Fruit fly (Drosophila melanogaster) whole organism, embryonic: ENCODE results near the gene CG33298.

Experiments used
- ATbp ChIP-seq: fragments of 200-800 bp; sonication (Bioruptor generic); optimal IDR thresholded peaks from 2 replicates; lab custom pipeline; 2017; ENCODE audit warnings: missing biosample characterization, mild to moderate bottlenecking, missing genetic modification characterization, missing genetic modification reagents
- Aef1 ChIP-seq: fragments of 200-800 bp; sonication (Bioruptor generic); IDR thresholded peaks from 3 replicates; pipeline ENCODE4 v1.3.6; 2022; ENCODE audit warnings: missing biosample characterization, missing genetic modification characterization
- CG11504 ChIP-seq: fragments of 200-800 bp; sonication (Bioruptor generic); optimal IDR thresholded peaks from 3 replicates; lab custom pipeline; 2019; ENCODE audit warnings: missing biosample characterization, mild to moderate bottlenecking, missing genetic modification characterization, moderate library complexity
- CG12155 ChIP-seq: fragments of 200-800 bp; sonication (Bioruptor generic); optimal IDR thresholded peaks from 3 replicates; lab custom pipeline; 2016; ENCODE audit warnings: missing biosample characterization, missing genetic modification characterization
- CG1233 ChIP-seq: fragments of 200-800 bp; sonication (Bioruptor generic); optimal IDR thresholded peaks from 4 replicates; lab custom pipeline; 2018; ENCODE audit warnings: missing biosample characterization, mild to moderate bottlenecking, missing genetic modification characterization
- CG14050 ChIP-seq: fragments of 200-800 bp; sonication (Bioruptor generic); IDR thresholded peaks from 3 replicates; pipeline ENCODE4 v1.3.6; 2022; ENCODE audit warnings: missing biosample characterization, missing genetic modification characterization
- CG14667 ChIP-seq: fragments of 200-800 bp; sonication (Bioruptor generic); IDR thresholded peaks from 2 replicates; pipeline ENCODE4 v1.3.6; 2022; ENCODE audit warnings: missing biosample characterization, missing genetic modification characterization
- CG14710 ChIP-seq: fragments of 200-800 bp; sonication (Bioruptor generic); optimal IDR thresholded peaks from 3 replicates; lab custom pipeline; 2019; ENCODE audit warnings: missing biosample characterization, mild to moderate bottlenecking, missing genetic modification characterization, moderate library complexity
- CG1602 ChIP-seq: fragments of 200-800 bp; sonication (Bioruptor generic); optimal IDR thresholded peaks from 3 replicates; lab custom pipeline; 2016; ENCODE audit warnings: missing biosample characterization, missing genetic modification characterization
- CG1792 ChIP-seq: fragments of 200-800 bp; sonication (Bioruptor generic); optimal IDR thresholded peaks from 2 replicates; lab custom pipeline; 2016; ENCODE audit warnings: missing biosample characterization, missing genetic modification characterization
- CG31365 ChIP-seq: fragments of 200-800 bp; sonication (Bioruptor generic); optimal IDR thresholded peaks from 2 replicates; lab custom pipeline; 2018; ENCODE audit warnings: missing biosample characterization, mild to moderate bottlenecking, missing genetic modification characterization
- CG31388 ChIP-seq: fragments of 200-800 bp; sonication (Bioruptor generic); optimal IDR thresholded peaks from 2 replicates; lab custom pipeline; 2016; ENCODE audit warnings: missing biosample characterization, missing genetic modification characterization
- CG31441 ChIP-seq: fragments of 200-800 bp; sonication (Bioruptor generic); IDR thresholded peaks from 2 replicates; pipeline ENCODE4 v1.3.6; 2022; ENCODE audit warnings: missing biosample characterization, missing genetic modification characterization
- CG3847 ChIP-seq: fragments of 200-800 bp; sonication (Bioruptor generic); IDR thresholded peaks from 2 replicates; pipeline ENCODE4 v1.3.6; 2022; ENCODE audit warnings: missing biosample characterization, missing genetic modification characterization
- CG42726 ChIP-seq: fragments of 200-800 bp; sonication (Bioruptor generic); IDR thresholded peaks from 2 replicates; pipeline ENCODE4 v1.3.6; 2022; ENCODE audit warnings: missing biosample characterization, missing genetic modification characterization; ENCODE audit not compliant: partially characterized antibody
- CG4707 ChIP-seq: fragments of 200-800 bp; sonication (Bioruptor generic); optimal IDR thresholded peaks from 2 replicates; lab custom pipeline; 2018; ENCODE audit warnings: missing biosample characterization, mild to moderate bottlenecking, missing genetic modification characterization, moderate library complexity
- CG4730 ChIP-seq: fragments of 200-800 bp; sonication (Bioruptor generic); IDR thresholded peaks from 2 replicates; pipeline ENCODE4 v1.3.6; 2022; ENCODE audit warnings: missing biosample characterization, missing genetic modification characterization
- CG5180 ChIP-seq: fragments of 200-800 bp; sonication (Bioruptor generic); optimal IDR thresholded peaks from 3 replicates; lab custom pipeline; 2017; ENCODE audit warnings: missing biosample characterization, missing genetic modification characterization, mild to moderate bottlenecking, moderate library complexity, missing genetic modification reagents
- CG6854 ChIP-seq: fragments of 200-800 bp; sonication (Bioruptor generic); optimal IDR thresholded peaks from 3 replicates; lab custom pipeline; 2017; ENCODE audit warnings: missing biosample characterization, mild to moderate bottlenecking, missing genetic modification characterization
- CG7372 ChIP-seq: fragments of 200-800 bp; sonication (Bioruptor generic); IDR thresholded peaks from 2 replicates; pipeline ENCODE4 v1.3.6; 2022; ENCODE audit warnings: missing biosample characterization, missing genetic modification characterization
- Dbx ChIP-seq: fragments of 200-800 bp; sonication (Bioruptor generic); IDR thresholded peaks from 3 replicates; pipeline ENCODE4 v1.3.6; 2022; ENCODE audit warnings: missing biosample characterization, missing genetic modification characterization
- Deaf1 ChIP-seq: fragments of 200-800 bp; optimal IDR thresholded peaks from 3 replicates; lab custom pipeline; 2019; ENCODE audit warnings: missing biosample characterization, mild to moderate bottlenecking, missing genetic modification characterization, moderate library complexity
- Dek ChIP-seq: fragments of 200-800 bp; sonication (Bioruptor generic); optimal IDR thresholded peaks from 3 replicates; lab custom pipeline; 2019; ENCODE audit warnings: missing biosample characterization, mild to moderate bottlenecking, missing genetic modification characterization, moderate library complexity
- Drgx ChIP-seq: fragments of 200-800 bp; sonication (Bioruptor generic); IDR thresholded peaks from 2 replicates; pipeline ENCODE4 v1.3.6; 2022; ENCODE audit warnings: missing biosample characterization, missing genetic modification characterization
- Hand ChIP-seq: fragments of 200-800 bp; sonication (Bioruptor generic); optimal IDR thresholded peaks from 2 replicates; lab custom pipeline; 2017; ENCODE audit warnings: mild to moderate bottlenecking, missing biosample characterization, missing genetic modification reagents, missing genetic modification characterization
- Hmx ChIP-seq: fragments of 200-800 bp; sonication (Bioruptor generic); optimal IDR thresholded peaks from 2 replicates; lab custom pipeline; 2016; ENCODE audit warnings: missing biosample characterization, missing genetic modification characterization
- Lhr ChIP-seq: fragments of 200-800 bp; sonication (Bioruptor generic); optimal IDR thresholded peaks from 3 replicates; lab custom pipeline; 2017; ENCODE audit warnings: mild to moderate bottlenecking, missing biosample characterization, missing genetic modification reagents, missing genetic modification characterization
- Mad ChIP-seq: fragments of 200-800 bp; sonication (Bioruptor generic); optimal IDR thresholded peaks from 2 replicates; lab custom pipeline; 2016; ENCODE audit warnings: missing biosample characterization, missing genetic modification characterization
- Neu2 ChIP-seq: fragments of 200-800 bp; sonication (Bioruptor generic); optimal IDR thresholded peaks from 3 replicates; lab custom pipeline; 2016; ENCODE audit warnings: missing biosample characterization, missing genetic modification characterization, borderline replicate concordance
- Oli ChIP-seq: fragments of 200-800 bp; sonication (Bioruptor generic); optimal IDR thresholded peaks from 2 replicates; lab custom pipeline; 2018; ENCODE audit warnings: missing biosample characterization, mild to moderate bottlenecking, missing genetic modification characterization, moderate library complexity
- YL-1 ChIP-seq: fragments of 200-800 bp; sonication (Bioruptor generic); optimal IDR thresholded peaks from 3 replicates; lab custom pipeline; 2017; ENCODE audit warnings: missing biosample characterization, mild to moderate bottlenecking, missing genetic modification characterization
- ab ChIP-seq: fragments of 200-800 bp; sonication (Bioruptor generic); optimal IDR thresholded peaks from 2 replicates; lab custom pipeline; 2016; ENCODE audit warnings: missing biosample characterization, missing genetic modification characterization
- ap ChIP-seq: fragments of 200-800 bp; sonication (Bioruptor generic); IDR thresholded peaks from 2 replicates; pipeline ENCODE4 v1.3.6; 2022; ENCODE audit warnings: missing biosample characterization, missing genetic modification characterization
- bbx ChIP-seq: fragments of 200-800 bp; sonication (Bioruptor generic); IDR thresholded peaks from 2 replicates; pipeline ENCODE4 v1.3.6; 2022; ENCODE audit warnings: missing biosample characterization, missing genetic modification characterization; ENCODE audit not compliant: partially characterized antibody
- cas ChIP-seq: fragments of 200-800 bp; sonication (Bioruptor generic); IDR thresholded peaks from 2 replicates; pipeline ENCODE4 v1.3.6; 2022; ENCODE audit warnings: missing biosample characterization, missing genetic modification characterization
- crc ChIP-seq: fragments of 200-800 bp; sonication (Bioruptor generic); optimal IDR thresholded peaks from 2 replicates; lab custom pipeline; 2016; ENCODE audit warnings: missing biosample characterization, missing genetic modification characterization
- cwo ChIP-seq: fragments of 200-800 bp; sonication (Bioruptor generic); optimal IDR thresholded peaks from 3 replicates; lab custom pipeline; 2017; ENCODE audit warnings: missing biosample characterization, missing genetic modification characterization, mild to moderate bottlenecking, moderate library complexity, missing genetic modification reagents
- dysf ChIP-seq: fragments of 200-800 bp; sonication (Bioruptor generic); IDR thresholded peaks from 3 replicates; pipeline ENCODE4 v1.3.6; 2022; ENCODE audit warnings: missing biosample characterization, missing genetic modification characterization
- exex ChIP-seq: fragments of 200-800 bp; sonication (Bioruptor generic); optimal IDR thresholded peaks from 4 replicates; lab custom pipeline; 2018; ENCODE audit warnings: missing biosample characterization, mild to moderate bottlenecking, missing genetic modification characterization, moderate library complexity
- ham ChIP-seq: fragments of 200-800 bp; sonication (Bioruptor generic); IDR thresholded peaks from 2 replicates; pipeline ENCODE4 v1.3.6; 2022; ENCODE audit warnings: missing biosample characterization, missing genetic modification characterization
- jigr1 ChIP-seq: fragments of 200-800 bp; sonication (Bioruptor generic); IDR thresholded peaks from 3 replicates; pipeline ENCODE4 v1.3.6; 2022; ENCODE audit warnings: missing biosample characterization, missing genetic modification characterization
- knrl ChIP-seq: fragments of 200-800 bp; sonication (Bioruptor generic); IDR thresholded peaks from 3 replicates; pipeline ENCODE4 v1.3.6; 2022; ENCODE audit warnings: missing biosample characterization, missing genetic modification characterization; ENCODE audit not compliant: partially characterized antibody
- lbe ChIP-seq: fragments of 200-800 bp; sonication (Bioruptor generic); optimal IDR thresholded peaks from 2 replicates; lab custom pipeline; 2016; ENCODE audit warnings: missing biosample characterization, mild to moderate bottlenecking, missing genetic modification characterization
- mam ChIP-seq: fragments of 200-800 bp; sonication (Bioruptor generic); optimal IDR thresholded peaks from 3 replicates; lab custom pipeline; 2016; ENCODE audit warnings: missing biosample characterization, missing genetic modification characterization
- p53 ChIP-seq: fragments of 200-800 bp; sonication (Bioruptor generic); optimal IDR thresholded peaks from 2 replicates; lab custom pipeline; 2016; ENCODE audit warnings: missing biosample characterization, missing genetic modification characterization
- pho ChIP-seq: fragments of 200-800 bp; sonication (Bioruptor generic); optimal IDR thresholded peaks from 2 replicates; lab custom pipeline; 2016; ENCODE audit warnings: missing biosample characterization, missing genetic modification characterization
- phol ChIP-seq: fragments of 200-800 bp; sonication (Bioruptor generic); optimal IDR thresholded peaks from 3 replicates; lab custom pipeline; 2018; ENCODE audit warnings: missing biosample characterization, mild to moderate bottlenecking, missing genetic modification characterization, moderate library complexity
- pum ChIP-seq: fragments of 200-800 bp; sonication (Bioruptor generic); optimal IDR thresholded peaks from 2 replicates; lab custom pipeline; 2016; ENCODE audit warnings: missing biosample characterization, missing genetic modification characterization
- sc ChIP-seq, 3 experiments: fragments of >200 bp in 2 of 3; fragments of 200-800 bp in 1 of 3; sonication (Bioruptor generic) in 1 of 3; optimal IDR thresholded peaks; 2 replicates in 2 of 3; 3 replicates in 1 of 3; lab custom pipeline; 2017; ENCODE audit warnings: mild to moderate bottlenecking in 1 of 3, missing biosample characterization in 1 of 3, missing genetic modification characterization in 1 of 3, missing genetic modification reagents in 1 of 3
- so ChIP-seq: fragments of 200-800 bp; sonication (Bioruptor generic); IDR thresholded peaks from 3 replicates; pipeline ENCODE4 v1.3.6; 2022; ENCODE audit warnings: missing biosample characterization, missing genetic modification characterization
- tna ChIP-seq: fragments of 200-800 bp; sonication (Bioruptor generic); IDR thresholded peaks from 2 replicates; pipeline ENCODE4 v1.3.6; 2022; ENCODE audit warnings: missing biosample characterization, missing genetic modification characterization; ENCODE audit not compliant: partially characterized antibody

Gene CG33298

DNA sequence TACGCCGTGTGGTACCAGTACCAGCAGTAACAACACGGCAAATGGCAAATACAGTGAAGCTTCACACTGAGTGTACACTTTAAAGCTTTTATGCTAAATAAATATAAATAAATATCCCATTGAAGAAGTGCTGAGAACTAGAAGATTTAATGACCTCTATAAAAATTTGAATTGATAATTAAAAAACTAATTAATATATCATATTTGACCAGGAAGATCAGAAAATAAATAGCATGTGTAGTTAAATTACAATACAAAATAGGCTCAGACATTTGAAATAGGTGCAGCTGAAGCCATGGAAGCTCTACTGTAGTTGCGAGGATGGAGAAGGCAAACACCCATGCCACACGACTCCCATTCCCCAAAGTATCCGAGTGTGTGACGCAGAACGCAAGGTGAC is 69.3 kb downstream of the CG33298 start (continued):
- TF ChIP-seq CG14050 (no peak), ATbp (peak; percentile 1), Dbx (GFP tag; lab: Robert Waterston, UW) (no peak), Neu2 (GFP tag; lab: Kevin White, UChicago) (no peak), CG3847 (GFP tag; lab: Robert Waterston, UW) (0 out of 2 replicates have a peak, but pooled peaks have one; percentile 18), tna (GFP tag; lab: Robert Waterston, UW) (no peak), CG6854 (GFP tag; lab: Kevin White, UChicago) (peak; percentile 46), Lhr (GFP tag; lab: Kevin White, UChicago) (no peak), cas (GFP tag; lab: Robert Waterston, UW) (no peak), CG4707 (no peak), bbx (no peak), CG31441 (GFP tag; lab: Robert Waterston, UW) (peak; percentile 60), dysf (GFP tag; lab: Robert Waterston, UW) (peak; percentile 64; the same call in 2 of the 3 replicates), Mad (GFP tag; lab: Kevin White, UChicago) (no peak), Aef1 (GFP tag; lab: Robert Waterston, UW) (peak; percentile 57; the same call in 2 of the 3 replicates), CG5180 (GFP tag; lab: Kevin White, UChicago) (peak; percentile 2), Hand (GFP tag; lab: Kevin White, UChicago) (no peak), pum (no peak), p53 (GFP tag; lab: Kevin White, UChicago) (no peak), ab (no peak), CG42726 (GFP tag; lab: Robert Waterston, UW) (no peak), CG4730 (GFP tag; lab: Robert Waterston, UW) (no peak), sc (optimal IDR thresholded peaks at IDR 0.05; lab: Kevin White, UChicago) (no peak), sc (GFP tag; optimal IDR thresholded peaks at IDR 0.05; lab: Kevin White, UChicago) (no peak), cwo (GFP tag; lab: Kevin White, UChicago) (peak; percentile 34), Hmx (GFP tag; lab: Kevin White, UChicago) (no peak), CG1792 (GFP tag; lab: Kevin White, UChicago) (no peak), exex (tag; lab: Kevin White, UChicago) (no peak), CG1602 (GFP tag; lab: Kevin White, UChicago) (peak; percentile 2), YL-1 (GFP tag; lab: Kevin White, UChicago) (no peak), CG7372 (GFP tag; lab: Robert Waterston, UW) (no peak), crc (GFP tag; lab: Kevin White, UChicago) (no peak), CG14710 (no peak), ap (GFP tag; lab: Robert Waterston, UW) (no peak), CG14667 (GFP tag; lab: Robert Waterston, UW) (no peak), jigr1 (no peak), so (GFP tag; lab: Robert Waterston, UW) (0 out of 3 replicates have a peak, but pooled peaks have one; percentile 29), CG1233 (GFP tag; lab: Kevin White, UChicago) (no peak), pho (GFP tag; lab: Kevin White, UChicago) (no peak), CG31365 (tag; lab: Kevin White, UChicago) (no peak), Oli (tag; lab: Kevin White, UChicago) (peak; percentile 59), CG11504 (tag; lab: Kevin White, UChicago) (peak; percentile 73), knrl (GFP tag; lab: Robert Waterston, UW) (no peak), Dek (tag; lab: Kevin White, UChicago) (peak; percentile 46), ham (GFP tag; lab: Robert Waterston, UW) (no peak), CG31388 (GFP tag; lab: Kevin White, UChicago) (no peak), CG12155 (no peak), phol (tag; lab: Kevin White, UChicago) (peak; percentile 59), Deaf1 (tag; lab: Kevin White, UChicago) (peak; percentile 18), mam (no peak), lbe (GFP tag; lab: Kevin White, UChicago) (no peak), Drgx (GFP tag; lab: Robert Waterston, UW) (peak; percentile 72)
